Fruit fly (Drosophila melanogaster) whole organism, embryonic: Measurements from ENCODE around the gene CG43331.
A peak's percentile ranks its signal among the peaks of the same experiment; 100 is the strongest.

Experiments
- BtbVII ChIP-seq: fragments of 200-800 bp; sonication (Bioruptor generic); optimal IDR thresholded peaks from 3 replicates; lab custom pipeline; 2017; ENCODE audit warnings: missing biosample characterization, mild to moderate bottlenecking, missing genetic modification characterization
- CG11093 ChIP-seq: fragments of 200-800 bp; sonication (Bioruptor generic); IDR thresholded peaks from 3 replicates; pipeline ENCODE4 v1.3.6; 2022; ENCODE audit warnings: missing biosample characterization, missing genetic modification characterization
- CG12071 ChIP-seq: fragments of 200-800 bp; sonication (Bioruptor generic); optimal IDR thresholded peaks from 3 replicates; lab custom pipeline; 2018; ENCODE audit warnings: missing biosample characterization, mild to moderate bottlenecking, missing genetic modification characterization
- CG12769 ChIP-seq: fragments of 200-800 bp; sonication (Bioruptor generic); optimal IDR thresholded peaks from 2 replicates; lab custom pipeline; 2019; ENCODE audit warnings: missing biosample characterization, mild to moderate bottlenecking, missing genetic modification characterization, moderate library complexity
- CG13894 ChIP-seq: fragments of 200-800 bp; sonication (Bioruptor generic); optimal IDR thresholded peaks from 3 replicates; lab custom pipeline; 2018; ENCODE audit warnings: missing biosample characterization, mild to moderate bottlenecking, missing genetic modification characterization, moderate library complexity
- CG2120 ChIP-seq: fragments of 200-800 bp; sonication (Bioruptor generic); optimal IDR thresholded peaks from 3 replicates; lab custom pipeline; 2016; ENCODE audit warnings: missing biosample characterization, missing genetic modification characterization
- CG31365 ChIP-seq: fragments of 200-800 bp; sonication (Bioruptor generic); optimal IDR thresholded peaks from 2 replicates; lab custom pipeline; 2018; ENCODE audit warnings: missing biosample characterization, mild to moderate bottlenecking, missing genetic modification characterization
- CG31388 ChIP-seq: fragments of 200-800 bp; sonication (Bioruptor generic); optimal IDR thresholded peaks from 2 replicates; lab custom pipeline; 2016; ENCODE audit warnings: missing biosample characterization, missing genetic modification characterization
- CG6175 ChIP-seq: fragments of 200-800 bp; sonication (Bioruptor generic); IDR thresholded peaks from 3 replicates; pipeline ENCODE4 v1.3.6; 2022; ENCODE audit warnings: missing biosample characterization, missing genetic modification characterization
- CG8290 ChIP-seq, 3 experiments: fragments of 200-800 bp; sonication (Bioruptor generic); optimal IDR thresholded peaks; 2 replicates each; lab custom pipeline; 2016 to 2019; ENCODE audit warnings: missing biosample characterization in 3 of 3, missing genetic modification characterization in 3 of 3, mild to moderate bottlenecking in 2 of 3, moderate library complexity in 1 of 3
- CG9727 ChIP-seq: fragments of 200-800 bp; sonication (Bioruptor generic); optimal IDR thresholded peaks from 3 replicates; lab custom pipeline; 2017; ENCODE audit warnings: missing biosample characterization, mild to moderate bottlenecking, missing genetic modification characterization
- CHES-1-like ChIP-seq: fragments of 200-800 bp; sonication (Bioruptor generic); optimal IDR thresholded peaks from 2 replicates; lab custom pipeline; 2016; ENCODE audit warnings: missing biosample characterization, missing genetic modification characterization
- Dek ChIP-seq: fragments of 200-800 bp; sonication (Bioruptor generic); optimal IDR thresholded peaks from 3 replicates; lab custom pipeline; 2019; ENCODE audit warnings: missing biosample characterization, mild to moderate bottlenecking, missing genetic modification characterization, moderate library complexity
- Dll ChIP-seq: fragments of 200-800 bp; sonication (Bioruptor generic); IDR thresholded peaks from 4 replicates; pipeline ENCODE4 v1.3.6; 2022; ENCODE audit warnings: missing biosample characterization, missing genetic modification characterization; ENCODE audit not compliant: partially characterized antibody
- Elba2 ChIP-seq: fragments of 200-800 bp; sonication (Bioruptor generic); optimal IDR thresholded peaks from 3 replicates; lab custom pipeline; 2016; ENCODE audit warnings: missing biosample characterization, missing genetic modification characterization
- Hey ChIP-seq: fragments of 200-800 bp; sonication (Bioruptor generic); optimal IDR thresholded peaks from 3 replicates; lab custom pipeline; 2018; ENCODE audit warnings: missing biosample characterization, mild to moderate bottlenecking, missing genetic modification characterization
- Med ChIP-seq: fragments of 200-800 bp; sonication (Bioruptor generic); peaks from one replicate; lab custom pipeline; 2016; ENCODE audit warnings: missing biosample characterization, missing genetic modification characterization, mild to moderate bottlenecking, inconsistent platforms, moderate library complexity
- Myb ChIP-seq: fragments of 200-800 bp; sonication (Bioruptor generic); optimal IDR thresholded peaks from 2 replicates; lab custom pipeline; 2016; ENCODE audit warnings: missing biosample characterization, missing genetic modification characterization
- NK7.1 ChIP-seq: fragments of 200-800 bp; sonication (Bioruptor generic); optimal IDR thresholded peaks from 3 replicates; lab custom pipeline; 2016; ENCODE audit warnings: missing biosample characterization, missing genetic modification characterization
- NfI ChIP-seq: fragments of 200-800 bp; sonication (Bioruptor generic); optimal IDR thresholded peaks from 3 replicates; lab custom pipeline; 2018; ENCODE audit warnings: missing biosample characterization, mild to moderate bottlenecking, missing genetic modification characterization, moderate library complexity
- ase ChIP-seq: fragments of 200-800 bp; sonication (Bioruptor generic); IDR thresholded peaks from 3 replicates; pipeline ENCODE4 v1.3.6; 2022; ENCODE audit warnings: missing biosample characterization, missing genetic modification characterization
- bsh ChIP-seq, 2 experiments: fragments of 200-800 bp; sonication (Bioruptor generic); optimal IDR thresholded peaks; 2 replicates each; lab custom pipeline; 2017 to 2018; ENCODE audit warnings: mild to moderate bottlenecking in 2 of 2, missing biosample characterization in 2 of 2, missing genetic modification characterization in 2 of 2, moderate library complexity in 1 of 2
- chinmo ChIP-seq: fragments of 200-800 bp; sonication (Bioruptor generic); IDR thresholded peaks from 4 replicates; pipeline ENCODE4 v1.3.6; 2022; ENCODE audit warnings: missing biosample characterization, missing genetic modification characterization; ENCODE audit not compliant: partially characterized antibody
- croc ChIP-seq: fragments of 200-800 bp; sonication (Bioruptor generic); conservative IDR thresholded peaks from 3 replicates; pipeline ENCODE4 v1.3.6; 2022; ENCODE audit warnings: missing biosample characterization, missing genetic modification characterization
- dpn ChIP-seq, 2 experiments: fragments of 200-800 bp; sonication (Bioruptor generic); optimal IDR thresholded peaks; 3 replicates each; lab custom pipeline; 2016; ENCODE audit warnings: missing biosample characterization in 2 of 2, missing genetic modification characterization in 2 of 2
- jumu ChIP-seq: fragments of 200-800 bp; sonication (Bioruptor generic); optimal IDR thresholded peaks from 3 replicates; lab custom pipeline; 2016; ENCODE audit warnings: missing biosample characterization, missing genetic modification characterization
- nerfin-1 ChIP-seq: fragments of 200-800 bp; sonication (Bioruptor generic); optimal IDR thresholded peaks from 3 replicates; lab custom pipeline; 2019; ENCODE audit warnings: missing biosample characterization, mild to moderate bottlenecking, missing genetic modification characterization, moderate library complexity
- nom ChIP-seq: fragments of 200-800 bp; sonication (Bioruptor generic); optimal IDR thresholded peaks from 2 replicates; lab custom pipeline; 2017; ENCODE audit warnings: missing biosample characterization, missing genetic modification characterization, mild to moderate bottlenecking, moderate library complexity, missing genetic modification reagents
- p53 ChIP-seq: fragments of 200-800 bp; sonication (Bioruptor generic); optimal IDR thresholded peaks from 2 replicates; lab custom pipeline; 2016; ENCODE audit warnings: missing biosample characterization, missing genetic modification characterization
- pb ChIP-seq: fragments of 200-800 bp; sonication (Bioruptor generic); optimal IDR thresholded peaks from 3 replicates; lab custom pipeline; 2016; ENCODE audit warnings: missing biosample characterization, missing genetic modification characterization
- ro ChIP-seq: fragments of 200-800 bp; sonication (Bioruptor generic); IDR thresholded peaks from 2 replicates; pipeline ENCODE4 v1.3.6; 2022; ENCODE audit warnings: missing biosample characterization, missing genetic modification characterization
- sd ChIP-seq: fragments of 200-800 bp; sonication (Bioruptor generic); optimal IDR thresholded peaks from 3 replicates; lab custom pipeline; 2018; ENCODE audit warnings: missing biosample characterization, mild to moderate bottlenecking, missing genetic modification characterization, moderate library complexity
- slou ChIP-seq: fragments of 200-800 bp; sonication (Bioruptor generic); optimal IDR thresholded peaks from 3 replicates; lab custom pipeline; 2016; ENCODE audit warnings: missing biosample characterization, missing genetic modification characterization
- stc ChIP-seq: fragments of 200-800 bp; sonication (Bioruptor generic); IDR thresholded peaks from 2 replicates; pipeline ENCODE4 v1.3.6; 2022; ENCODE audit warnings: missing biosample characterization, missing genetic modification characterization
- tna ChIP-seq: fragments of 200-800 bp; sonication (Bioruptor generic); IDR thresholded peaks from 2 replicates; pipeline ENCODE4 v1.3.6; 2022; ENCODE audit warnings: missing biosample characterization, missing genetic modification characterization; ENCODE audit not compliant: partially characterized antibody
- vnd ChIP-seq: fragments of 200-800 bp; sonication (Bioruptor generic); IDR thresholded peaks from 3 replicates; pipeline ENCODE4 v1.3.6; 2022; ENCODE audit warnings: missing biosample characterization, missing genetic modification characterization; ENCODE audit not compliant: partially characterized antibody
- vvl ChIP-seq: fragments of 200-800 bp; sonication (Bioruptor generic); IDR thresholded peaks from 2 replicates; pipeline ENCODE4 v1.3.6; 2022; ENCODE audit warnings: missing biosample characterization, missing genetic modification characterization

Gene CG43331

DNA sequence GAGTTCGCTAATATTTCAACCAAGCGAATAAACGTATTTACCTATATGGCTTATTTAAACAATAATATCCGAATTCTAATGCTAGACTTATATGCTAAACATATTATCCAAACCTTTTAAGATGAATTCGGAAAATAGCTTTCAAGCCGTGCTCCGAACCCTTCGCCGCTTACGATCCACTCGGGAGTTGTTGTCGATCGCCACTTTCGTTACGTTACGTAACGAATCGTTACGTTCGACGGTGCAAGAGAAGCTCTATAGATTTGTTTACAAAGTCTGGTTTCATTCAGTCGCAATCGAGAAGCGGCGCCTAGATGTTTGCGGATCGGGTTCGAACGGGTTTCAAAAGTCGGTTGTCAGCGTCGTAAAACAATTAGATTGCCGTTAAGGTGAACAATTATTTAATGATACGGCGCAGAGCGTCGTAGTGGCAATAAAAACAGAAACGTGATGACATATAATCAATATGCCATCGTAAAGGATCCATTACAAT is 33.3 kb downstream of the CG43331 start, which contains the start of gene CG11426 (continued):
- TF ChIP-seq slou (no peak), croc (GFP tag; lab: Robert Waterston, UW) (no peak), Myb (no peak), Dll (GFP tag; lab: Robert Waterston, UW) (no peak), nerfin-1 (tag; lab: Kevin White, UChicago) (no peak), CG31388 (GFP tag; lab: Kevin White, UChicago) (no peak), Elba2 (GFP tag; lab: Kevin White, UChicago) (no peak), p53 (GFP tag; lab: Kevin White, UChicago) (no peak), CG8290 (GFP tag; optimal IDR thresholded peaks at IDR 0.05; lab: Kevin White, UChicago) (no peak), CG8290 (tag; optimal IDR thresholded peaks at IDR 0.05; lab: Kevin White, UChicago) (no peak), tna (GFP tag; lab: Robert Waterston, UW) (no peak), stc (GFP tag; lab: Robert Waterston, UW) (no peak), ro (GFP tag; lab: Robert Waterston, UW) (no peak), CG6175 (no peak), dpn (GFP tag; optimal IDR thresholded peaks at IDR 0.05; lab: Kevin White, UChicago) (no peak)

DNA sequence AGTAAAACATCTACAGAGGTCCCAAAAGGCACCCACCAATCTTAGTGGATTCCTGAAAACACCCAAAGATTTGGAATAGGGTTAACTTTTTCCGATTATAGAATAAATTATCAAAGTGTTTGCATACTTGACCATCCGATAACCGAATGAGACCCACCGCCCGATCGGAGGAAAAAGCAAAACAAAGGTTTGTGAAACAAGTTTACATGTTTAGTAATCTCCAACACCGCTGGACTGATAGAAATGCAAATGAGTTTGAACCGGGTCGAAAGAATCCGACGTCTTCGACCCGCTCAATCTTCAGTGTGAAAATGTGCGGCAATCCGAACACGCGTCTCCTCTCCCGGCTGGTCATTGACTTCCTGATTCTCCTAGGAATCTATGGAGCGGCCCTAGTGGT is 35.1 kb downstream of the CG43331 start, which contains the start of gene CG11437:
Gene CG11437 (plus strand): TSS at position 301 of the 400 bp plus-strand sequence.
- TF ChIP-seq CG13894 (tag; lab: Kevin White, UChicago) = peak; percentile 75
- no peak for TF ChIP-seq Hey (tag; lab: Kevin White, UChicago)
- no peak for TF ChIP-seq CG11093 (GFP tag; lab: Robert Waterston, UW)
- peak; percentile 42 for TF ChIP-seq CG12769 (tag; lab: Kevin White, UChicago)
- TF ChIP-seq vvl (GFP tag; lab: Robert Waterston, UW) = peak; percentile 67
- TF ChIP-seq sd (tag; lab: Kevin White, UChicago) = peak; percentile 29
- peak; percentile 37 for TF ChIP-seq Med (GFP tag; lab: Kevin White, UChicago)

DNA sequence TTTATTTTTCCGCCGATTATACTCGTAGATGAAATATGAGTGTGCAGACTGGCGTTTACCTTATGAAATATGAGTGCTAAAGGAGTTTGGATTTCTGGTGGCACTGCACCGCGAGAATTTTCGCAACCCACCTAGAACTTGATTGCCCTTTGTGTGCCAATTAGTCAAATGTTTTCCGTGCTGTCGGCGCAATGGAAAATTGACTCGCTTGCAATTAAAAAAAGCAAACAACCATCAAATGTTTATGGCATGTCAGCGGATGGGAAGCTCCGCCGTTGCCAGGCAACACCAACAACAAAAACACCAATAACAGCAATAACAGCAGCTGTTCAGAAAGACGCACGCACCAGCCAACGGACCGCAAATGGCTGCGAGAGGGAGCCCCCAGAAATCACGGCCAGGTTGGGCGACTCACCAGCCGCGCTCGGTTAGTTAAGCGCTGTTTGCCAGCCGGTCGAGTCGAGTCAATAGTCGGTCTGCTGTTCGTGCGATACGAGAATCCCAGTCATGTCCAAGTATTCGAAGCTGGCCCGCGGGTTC is 37.2 kb downstream of the CG43331 start:
- TF ChIP-seq chinmo (peak; percentile 33; the same call in 1 of the 4 replicates), bsh (GFP tag; optimal IDR thresholded peaks at IDR 0.05; lab: Kevin White, UChicago) (peak in 1 of 2 experiments; percentile 29), CG2120 (GFP tag; lab: Kevin White, UChicago) (no peak), BtbVII (GFP tag; lab: Kevin White, UChicago) (no peak), CG12769 (tag; lab: Kevin White, UChicago) (peak; percentile 47), NfI (GFP tag; lab: Kevin White, UChicago) (no peak), CG12071 (GFP tag; lab: Kevin White, UChicago) (no peak), jumu (GFP tag; lab: Kevin White, UChicago) (no peak), nom (GFP tag; lab: Kevin White, UChicago) (peak; percentile 5), vnd (GFP tag; lab: Robert Waterston, UW) (0 out of 3 replicates have a peak, but pooled peaks have one; percentile 18), CG9727 (no peak), pb (GFP tag; lab: Kevin White, UChicago) (no peak), CHES-1-like (GFP tag; lab: Kevin White, UChicago) (no peak), stc (GFP tag; lab: Robert Waterston, UW) (no peak), ase (no peak), Dek (no peak), CG31365 (no peak), Med (GFP tag; lab: Kevin White, UChicago) (peak; percentile 52), NK7.1 (GFP tag; lab: Kevin White, UChicago) (no peak)
- TF ChIP-seq, all 482 proteins: peak for 6
